Fruit fly (Drosophila melanogaster): Measurements from ENCODE around the gene CG32187.

DNA sequence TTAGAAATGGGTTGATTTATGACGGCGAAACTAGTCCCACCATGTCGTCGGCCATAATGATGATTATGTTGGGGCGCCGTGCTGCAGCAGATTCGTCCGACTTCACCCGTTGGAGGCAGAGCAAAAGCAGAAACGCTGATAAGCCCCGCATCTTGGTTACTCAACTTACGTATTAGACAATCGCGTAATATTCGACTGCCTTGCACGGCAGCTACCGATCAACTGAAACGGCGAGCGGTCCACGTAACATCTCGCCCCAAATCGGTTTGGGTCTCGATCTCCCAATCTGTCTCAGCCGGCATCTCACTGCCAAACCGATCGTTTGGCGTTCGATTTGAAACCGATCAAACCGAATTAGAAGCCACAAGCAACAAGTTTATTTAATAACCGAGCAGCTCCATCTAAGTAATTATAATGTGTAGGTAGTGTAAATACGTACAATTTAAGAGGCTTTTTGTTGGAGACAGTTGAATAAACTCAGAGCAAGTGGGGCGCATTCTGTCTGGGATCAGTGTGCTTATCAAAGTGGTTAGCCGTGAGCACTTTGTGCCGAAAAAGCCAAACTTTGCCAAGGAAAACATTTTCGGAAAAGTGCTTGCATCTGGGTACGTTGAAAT, 2.5 kb upstream of the CG32187 start, which contains the start of gene CG32191:
- TF ChIP-seq CG13204 (GFP tag; optimal IDR thresholded peaks at IDR 0.05), result no peak
- TF ChIP-seq EcR (GFP tag; optimal IDR thresholded peaks at IDR 0.05), result no peak
- TF ChIP-seq CG14655 (GFP tag; optimal IDR thresholded peaks at IDR 0.05), result no peak
- no peak for TF ChIP-seq CG17806 (tag; optimal IDR thresholded peaks at IDR 0.05)
- no peak for TF ChIP-seq CG4496 (GFP tag; IDR thresholded peaks at IDR 0.05)
- no peak for TF ChIP-seq Pif1A (GFP tag; optimal IDR thresholded peaks at IDR 0.05)
- no peak for TF ChIP-seq CG8301 (tag; optimal IDR thresholded peaks at IDR 0.05)
- TF ChIP-seq CG9948 (tag; optimal IDR thresholded peaks at IDR 0.05), result no peak
- TF ChIP-seq rn (GFP tag; IDR thresholded peaks at IDR 0.05), result no peak
- TF ChIP-seq Snoo (tag; optimal IDR thresholded peaks at IDR 0.05), result no peak
- TF ChIP-seq Pif1B (GFP tag; optimal IDR thresholded peaks at IDR 0.05), result no peak
- TF ChIP-seq D1 (tag; optimal IDR thresholded peaks at IDR 0.05), result no peak
- TF ChIP-seq gl (tag; optimal IDR thresholded peaks at IDR 0.05), result no peak
